Worm (Caenorhabditis elegans) whole organism, dauer: Measurements from ENCODE around the gene Y110A2AL.6.
"Not testable (repeated sequence)": the region's sequence is repeated elsewhere in the genome, so short reads cannot be mapped to it uniquely, and the experiment has no call there.

Experiments
- unc-62 ChIP-seq: sonication (generic microtip); optimal IDR thresholded peaks from 2 replicates; lab custom pipeline; 2017; ENCODE audit warnings: missing biosample characterization, missing genetic modification reagents, missing genetic modification characterization

Y110A2AL.6 gene

ce11 chrII:2859873-2860821 lies 18.7 kb upstream of the Y110A2AL.6 start:
- TF ChIP-seq unc-62 (GFP tag; lab: Kevin White, UChicago), result no peak

ce11 chrII:2859315-2859714 lies 17.9 kb upstream of the Y110A2AL.6 start:
- no peak for TF ChIP-seq unc-62 (GFP tag; lab: Kevin White, UChicago)

- TF ChIP-seq unc-62 (GFP tag; lab: Kevin White, UChicago), result no peak
Observed at ce11 chrII:2858851-2859250, 17.4 kb upstream of the Y110A2AL.6 start.

ce11 chrII:2857559-2857958 lies 16.1 kb upstream of the Y110A2AL.6 start:
- no peak for TF ChIP-seq unc-62 (GFP tag; lab: Kevin White, UChicago)

- TF ChIP-seq unc-62 (GFP tag; lab: Kevin White, UChicago), result no peak
Observed at ce11 chrII:2856114-2856513, 14.7 kb upstream of the Y110A2AL.6 start.

- no peak for TF ChIP-seq unc-62 (GFP tag; lab: Kevin White, UChicago)
Observed at ce11 chrII:2854794-2855193, 13.4 kb upstream of the Y110A2AL.6 start.

- TF ChIP-seq unc-62 (GFP tag; lab: Kevin White, UChicago), result no peak
Observed at ce11 chrII:2853767-2854166, 12.3 kb upstream of the Y110A2AL.6 start.

- no peak for TF ChIP-seq unc-62 (GFP tag; lab: Kevin White, UChicago)
Observed at ce11 chrII:2852493-2852892, 11.1 kb upstream of the Y110A2AL.6 start, which contains the start of gene ptc-3. Gene ptc-3, minus strand, starts transcription at chrII:2852593.

ce11 chrII:2846552-2846951 lies 5.1 kb upstream of the Y110A2AL.6 start:
- no peak for TF ChIP-seq unc-62 (GFP tag; lab: Kevin White, UChicago)

- TF ChIP-seq unc-62 (GFP tag; lab: Kevin White, UChicago), result no peak
Observed at ce11 chrII:2845674-2846073, 4.2 kb upstream of the Y110A2AL.6 start.

ce11 chrII:2843088-2843487 lies 1.7 kb upstream of the Y110A2AL.6 start, which contains the start of gene Y110A2AL.7:
Gene Y110A2AL.7, minus strand, starts transcription at chrII:2843188.
- TF ChIP-seq unc-62 (GFP tag; lab: Kevin White, UChicago), result no peak

ce11 chrII:2839004-2839403 lies 2.4 kb downstream of the Y110A2AL.6 start, which contains the start of gene Y110A2AL.4:
Gene Y110A2AL.4, plus strand, starts transcription at chrII:2839304.
- TF ChIP-seq unc-62 (GFP tag; lab: Kevin White, UChicago), result not testable (repeated sequence)

- TF ChIP-seq unc-62 (GFP tag; lab: Kevin White, UChicago), result no peak
Observed at ce11 chrII:2836853-2837252, 4.6 kb downstream of the Y110A2AL.6 start, which contains the start of gene K12H6.7. Gene K12H6.7, minus strand, starts transcription at chrII:2836953.

- TF ChIP-seq unc-62 (GFP tag; lab: Kevin White, UChicago), result no peak
Observed at ce11 chrII:2834105-2834504, 7.3 kb downstream of the Y110A2AL.6 start.

- no peak for TF ChIP-seq unc-62 (GFP tag; lab: Kevin White, UChicago)
Observed at ce11 chrII:2832539-2832938, 8.9 kb downstream of the Y110A2AL.6 start.

ce11 chrII:2832098-2832497 lies 9.3 kb downstream of the Y110A2AL.6 start:
- TF ChIP-seq unc-62 (GFP tag; lab: Kevin White, UChicago), result no peak

ce11 chrII:2831173-2831572 lies 10.3 kb downstream of the Y110A2AL.6 start, which contains the start of gene K12H6.6:
Gene K12H6.6, minus strand, starts transcription at chrII:2831233.
- no peak for TF ChIP-seq unc-62 (GFP tag; lab: Kevin White, UChicago)
